Worm (Caenorhabditis elegans): ENCODE data around the gene C49C3.9.

ce11 chrIV:17342179-17342578 is at the start of gene C49C3.9:
- TF ChIP-seq pqm-1 (tag; optimal IDR thresholded peaks at IDR 0.05) (peak; percentile 85), nhr-43 (tag; optimal IDR thresholded peaks at IDR 0.05; ENCODE audit: poor library complexity, severe bottlenecking) (no peak), nhr-12 (tag; optimal IDR thresholded peaks at IDR 0.05) (no peak), egl-27 (tag; optimal IDR thresholded peaks at IDR 0.05) (no peak), ama-1 (optimal IDR thresholded peaks at IDR 0.05) (no peak), nhr-76 (tag; optimal IDR thresholded peaks at IDR 0.05) (no peak), nhr-23 (tag; optimal IDR thresholded peaks at IDR 0.05) (no peak), ceh-82 (tag; optimal IDR thresholded peaks at IDR 0.05) (no peak), nhr-11 (tag; optimal IDR thresholded peaks at IDR 0.05) (no peak), ztf-4 (tag; optimal IDR thresholded peaks at IDR 0.05) (no peak), ztf-11 (tag; optimal IDR thresholded peaks at IDR 0.05) (no peak), fkh-2 (tag; optimal IDR thresholded peaks at IDR 0.05) (no peak), mdl-1 (tag; optimal IDR thresholded peaks at IDR 0.05) (no peak)

Measured in whole organism, L3 larva.